Fruit fly (Drosophila melanogaster) Kc167 (cell line): Measurements from ENCODE around the gene CG3857.

Experiments used
- insv ChIP-seq: fragments of >200 bp; optimal IDR thresholded peaks from 3 replicates; lab custom pipeline; 2018; ENCODE audit warnings: missing external identifiers
- psq ChIP-seq: fragments of >200 bp; optimal IDR thresholded peaks from 2 replicates; lab custom pipeline; 2017; ENCODE audit warnings: missing external identifiers

DNA sequence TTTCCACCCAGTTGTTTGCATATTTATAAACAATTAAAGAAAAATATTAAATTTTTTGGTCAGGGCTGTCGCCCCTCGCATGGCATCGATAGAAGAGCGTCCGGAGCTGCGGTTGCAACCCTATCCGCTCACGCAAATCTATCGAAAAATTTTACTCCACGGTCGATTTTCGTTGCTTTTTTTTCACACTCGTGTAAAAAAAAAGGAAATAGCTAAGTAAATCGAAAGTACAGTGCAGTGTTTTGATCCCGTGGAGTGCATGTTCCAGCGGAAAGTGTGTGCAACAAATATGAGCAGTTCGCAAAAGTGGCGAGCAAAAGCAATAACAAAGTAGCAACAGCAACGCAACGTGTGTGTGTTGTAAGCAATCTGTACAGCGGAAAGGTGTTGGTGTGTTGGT lies 31.1 kb downstream of the CG3857 start, which contains the start of the genes Edem1 and Rbcn-3B:
- TF ChIP-seq psq (lab: Kevin White, UChicago) (no peak), insv (lab: Kevin White, UChicago) (no peak)
